Fruit fly (Drosophila melanogaster): Measurements from ENCODE around the gene CG6793.
A peak's percentile ranks its signal among the peaks of the same experiment; 100 is the strongest.

CG6793 gene

dm6 chr3L:12045443-12045842 is 3.3 kb downstream of the CG6793 start (continued):
- peak; percentile 31 for TF ChIP-seq CG18599 (GFP tag; optimal IDR thresholded peaks at IDR 0.05)
- TF ChIP-seq chm (GFP tag; IDR thresholded peaks at IDR 0.05): peak; percentile 54; the same call in 1 of the 2 replicates
- TF ChIP-seq CG12769 (tag; optimal IDR thresholded peaks at IDR 0.05): peak; percentile 31

- TF ChIP-seq CG18011 (GFP tag; optimal IDR thresholded peaks at IDR 0.05) (no peak), sim (GFP tag; IDR thresholded peaks at IDR 0.05) (no peak), CG4424 (GFP tag; optimal IDR thresholded peaks at IDR 0.05) (no peak), CG11504 (tag; optimal IDR thresholded peaks at IDR 0.05) (no peak), Sox102F (GFP tag; optimal IDR thresholded peaks at IDR 0.05) (no peak), Ets65A (GFP tag) (peak; percentile 33), dmrt99B (tag; optimal IDR thresholded peaks at IDR 0.05) (no peak), twi (tag; optimal IDR thresholded peaks at IDR 0.05) (no peak), CG15601 (tag; optimal IDR thresholded peaks at IDR 0.05) (no peak), BEAF-32 (GFP tag; optimal IDR thresholded peaks at IDR 0.05) (no peak), CG6689 (GFP tag; IDR thresholded peaks at IDR 0.05) (no peak), H2.0 (GFP tag; IDR thresholded peaks at IDR 0.05) (no peak), sd (tag; optimal IDR thresholded peaks at IDR 0.05) (peak; percentile 5), Med (GFP tag) (peak; percentile 45), hb (GFP tag; IDR thresholded peaks at IDR 0.05; ENCODE audit: partially characterized antibody) (no peak), PHDP (tag; optimal IDR thresholded peaks at IDR 0.05) (no peak), maf-S (GFP tag; optimal IDR thresholded peaks at IDR 0.05) (no peak), Side (GFP tag; optimal IDR thresholded peaks at IDR 0.05) (no peak), chn (GFP tag; optimal IDR thresholded peaks at IDR 0.05) (no peak), zen (tag; optimal IDR thresholded peaks at IDR 0.05) (no peak), CTCF (GFP tag; optimal IDR thresholded peaks at IDR 0.05) (peak; percentile 85), CG17186 (GFP tag; optimal IDR thresholded peaks at IDR 0.05) (no peak), CG15011 (GFP tag; optimal IDR thresholded peaks at IDR 0.05) (no peak), shn (GFP tag; optimal IDR thresholded peaks at IDR 0.05) (no peak), Sox100B (GFP tag; optimal IDR thresholded peaks at IDR 0.05) (no peak), E2f2 (GFP tag; IDR thresholded peaks at IDR 0.05) (no peak), dysf (GFP tag; IDR thresholded peaks at IDR 0.05) (no peak), Aef1 (GFP tag; IDR thresholded peaks at IDR 0.05) (no peak), mirr (GFP tag; optimal IDR thresholded peaks at IDR 0.05) (no peak), CG6254 (GFP tag; optimal IDR thresholded peaks at IDR 0.05) (no peak), CG2199 (GFP tag; IDR thresholded peaks at IDR 0.05) (peak; percentile 62; the same call in 1 of the 3 replicates), CkIIα-i1 (GFP tag; IDR thresholded peaks at IDR 0.05) (no peak), gcm (GFP tag; optimal IDR thresholded peaks at IDR 0.05) (no peak)
Observed at dm6 chr3L:12049597-12050311, 7.6 kb downstream of the CG6793 start.

- TF ChIP-seq Usf (GFP tag; optimal IDR thresholded peaks at IDR 0.05) (no peak), Side (GFP tag; optimal IDR thresholded peaks at IDR 0.05) (no peak), CG17186 (GFP tag; optimal IDR thresholded peaks at IDR 0.05) (no peak), hb (GFP tag; IDR thresholded peaks at IDR 0.05; ENCODE audit: partially characterized antibody) (no peak), Asciz (GFP tag; optimal IDR thresholded peaks at IDR 0.05) (no peak), gem (tag; optimal IDR thresholded peaks at IDR 0.05) (peak; percentile 68), abd-A (tag; optimal IDR thresholded peaks at IDR 0.05) (no peak), CG14441 (GFP tag; IDR thresholded peaks at IDR 0.05) (peak; percentile 47), Lhr (GFP tag; optimal IDR thresholded peaks at IDR 0.05) (no peak), CG10267 (tag; optimal IDR thresholded peaks at IDR 0.05) (peak; percentile 41), Pdp1 (GFP tag; optimal IDR thresholded peaks at IDR 0.05) (no peak), Ets65A (GFP tag) (no peak), sens (GFP tag) (no peak), CHES-1-like (GFP tag; optimal IDR thresholded peaks at IDR 0.05) (no peak), CG10959 (GFP tag; IDR thresholded peaks at IDR 0.05) (no peak), klu (GFP tag; IDR thresholded peaks at IDR 0.05) (no peak), Antp (GFP tag; optimal IDR thresholded peaks at IDR 0.05) (no peak), CG16779 (GFP tag; IDR thresholded peaks at IDR 0.05) (no peak)
Observed at dm6 chr3L:12050629-12051028, 8.4 kb downstream of the CG6793 start.
